Worm (Caenorhabditis elegans) whole organism, late embryonic: ENCODE measurements around the gene K12G11.6.

Experiments used
- C08G9.2 ChIP-seq: sonication (generic microtip); optimal IDR thresholded peaks from 2 replicates; lab custom pipeline; 2016; ENCODE audit warnings: mild to moderate bottlenecking, missing genetic modification characterization, moderate library complexity, missing compliant biosample characterization
- C38D4.7 ChIP-seq: fragments of 200-800 bp; sonication (Bioruptor generic); optimal IDR thresholded peaks from 2 replicates; lab custom pipeline; 2018; ENCODE audit warnings: mild to moderate bottlenecking, missing genetic modification characterization, moderate library complexity, missing compliant biosample characterization
- F13H6.1 ChIP-seq: sonication (generic microtip); optimal IDR thresholded peaks from 2 replicates; lab custom pipeline; 2016; ENCODE audit warnings: missing genetic modification characterization, missing compliant biosample characterization
- T23F11.4 ChIP-seq: fragments of 200-800 bp; sonication (Bioruptor generic); optimal IDR thresholded peaks from 2 replicates; lab custom pipeline; 2018; ENCODE audit warnings: mild to moderate bottlenecking, missing genetic modification characterization, missing compliant biosample characterization
- Y22D7AL.16 ChIP-seq: sonication (generic microtip); optimal IDR thresholded peaks from 2 replicates; lab custom pipeline; 2016; ENCODE audit warnings: missing genetic modification characterization, missing compliant biosample characterization
- ahr-1 ChIP-seq: sonication (generic microtip); optimal IDR thresholded peaks from 2 replicates; lab custom pipeline; 2016; ENCODE audit warnings: missing genetic modification characterization, missing compliant biosample characterization
- ama-1 ChIP-seq: fragments of 150-350 bp; optimal IDR thresholded peaks from 2 replicates; lab custom pipeline; 2014
- ceh-18 ChIP-seq: sonication (generic microtip); optimal IDR thresholded peaks from 2 replicates; lab custom pipeline; 2016; ENCODE audit warnings: missing genetic modification characterization, missing compliant biosample characterization
- ceh-2 ChIP-seq: sonication (generic microtip); optimal IDR thresholded peaks from 2 replicates; lab custom pipeline; 2016; ENCODE audit warnings: missing genotype, missing genetic modification characterization, missing compliant biosample characterization
- ceh-22 ChIP-seq: sonication (generic microtip); optimal IDR thresholded peaks from 2 replicates; lab custom pipeline; 2017; ENCODE audit warnings: missing biosample characterization, missing genetic modification characterization
- ceh-30 ChIP-seq: fragments of 150-350 bp; optimal IDR thresholded peaks from 2 replicates; lab custom pipeline; 2014; ENCODE audit warnings: missing biosample characterization, missing genetic modification characterization
- ceh-31 ChIP-seq: sonication (generic microtip); optimal IDR thresholded peaks from 2 replicates; lab custom pipeline; 2016; ENCODE audit warnings: missing genetic modification characterization, missing compliant biosample characterization
- ceh-6 ChIP-seq: fragments of 200-800 bp; sonication (Bioruptor generic); optimal IDR thresholded peaks from 2 replicates; lab custom pipeline; 2018; ENCODE audit warnings: mild to moderate bottlenecking, missing genetic modification characterization, missing compliant biosample characterization
- dve-1 ChIP-seq: sonication (generic microtip); optimal IDR thresholded peaks from 2 replicates; lab custom pipeline; 2017; ENCODE audit warnings: antibody characterized with exemption, mild to moderate bottlenecking, missing genetic modification characterization, missing compliant biosample characterization
- elt-2 ChIP-seq: sonication (generic microtip); optimal IDR thresholded peaks from 2 replicates; lab custom pipeline; 2016; ENCODE audit warnings: missing genetic modification reagents, missing genetic modification characterization, missing compliant biosample characterization
- eyg-1 ChIP-seq: sonication (generic microtip); optimal IDR thresholded peaks from 2 replicates; lab custom pipeline; 2016; ENCODE audit warnings: missing genotype, missing genetic modification characterization, missing compliant biosample characterization
- hlh-13 ChIP-seq: fragments of 200-800 bp; sonication (Bioruptor generic); optimal IDR thresholded peaks from 2 replicates; lab custom pipeline; 2018; ENCODE audit warnings: mild to moderate bottlenecking, missing genetic modification characterization, missing compliant biosample characterization
- hlh-8 ChIP-seq: sonication (generic microtip); optimal IDR thresholded peaks from 2 replicates; lab custom pipeline; 2016; ENCODE audit warnings: missing genotype, missing genetic modification characterization, missing compliant biosample characterization
- lim-6 ChIP-seq: sonication (generic microtip); optimal IDR thresholded peaks from 2 replicates; lab custom pipeline; 2016; ENCODE audit warnings: missing genetic modification characterization, missing compliant biosample characterization
- mec-3 ChIP-seq: sonication (generic microtip); optimal IDR thresholded peaks from 2 replicates; lab custom pipeline; 2016; ENCODE audit warnings: borderline replicate concordance, missing genetic modification characterization, missing compliant biosample characterization
- nhr-11 ChIP-seq: fragments of 150-350 bp; optimal IDR thresholded peaks from 2 replicates; lab custom pipeline; 2014; ENCODE audit warnings: missing biosample characterization, missing genetic modification characterization
- nhr-232 ChIP-seq: sonication (generic microtip); optimal IDR thresholded peaks from 2 replicates; lab custom pipeline; 2016; ENCODE audit warnings: missing genetic modification characterization, missing compliant biosample characterization
- npax-4 ChIP-seq: sonication (generic microtip); optimal IDR thresholded peaks from 2 replicates; lab custom pipeline; 2016; ENCODE audit warnings: missing genetic modification characterization, missing compliant biosample characterization
- pax-1 ChIP-seq: fragments of 150-350 bp; optimal IDR thresholded peaks from 2 replicates; lab custom pipeline; 2014; ENCODE audit warnings: missing biosample characterization, missing genetic modification characterization
- pha-2 ChIP-seq: sonication (generic microtip); optimal IDR thresholded peaks from 2 replicates; lab custom pipeline; 2017; ENCODE audit warnings: mild to moderate bottlenecking, missing genetic modification characterization, missing compliant biosample characterization
- pqm-1 ChIP-seq: sonication (generic microtip); optimal IDR thresholded peaks from 2 replicates; lab custom pipeline; 2016; ENCODE audit warnings: missing genetic modification characterization, missing compliant biosample characterization
- ref-2 ChIP-seq: sonication (generic microtip); optimal IDR thresholded peaks from 2 replicates; lab custom pipeline; 2016; ENCODE audit warnings: missing genetic modification characterization, missing compliant biosample characterization
- sdc-2 ChIP-seq: sonication (generic microtip); optimal IDR thresholded peaks from 2 replicates; lab custom pipeline; 2016; ENCODE audit warnings: missing genotype, missing genetic modification characterization, missing compliant biosample characterization
- sox-4 ChIP-seq: sonication (generic microtip); optimal IDR thresholded peaks from 2 replicates; lab custom pipeline; 2017; ENCODE audit warnings: mild to moderate bottlenecking, missing genetic modification characterization, inconsistent platforms, missing compliant biosample characterization
- ttx-3 ChIP-seq: sonication (generic microtip); optimal IDR thresholded peaks from 2 replicates; lab custom pipeline; 2016; ENCODE audit warnings: missing genetic modification reagents, missing genetic modification characterization, missing compliant biosample characterization
- unc-55 ChIP-seq: sonication (generic microtip); optimal IDR thresholded peaks from 2 replicates; lab custom pipeline; 2017; ENCODE audit warnings: missing biosample characterization, missing genetic modification reagents, missing genetic modification characterization
- zip-5 ChIP-seq: sonication (generic microtip); optimal IDR thresholded peaks from 2 replicates; lab custom pipeline; 2016; ENCODE audit warnings: missing genetic modification characterization, missing compliant biosample characterization
- ztf-16 ChIP-seq: sonication (generic microtip); optimal IDR thresholded peaks from 2 replicates; lab custom pipeline; 2017; ENCODE audit warnings: missing genetic modification characterization, missing compliant biosample characterization

Gene K12G11.6

ce11 chrV:11885939-11886338 is 8.2 kb upstream of the K12G11.6 start:
- peak; percentile 38 for TF ChIP-seq elt-2 (tag; lab: Kevin White, UChicago)
- no peak for TF ChIP-seq ttx-3 (tag; lab: Kevin White, UChicago)

ce11 chrV:11887988-11888499 is 6.1 kb upstream of the K12G11.6 start, which contains the start of gene adh-1:
Gene adh-1, plus strand, starts transcription at chrV:11888248.
- no peak for TF ChIP-seq nhr-11 (tag; lab: Kevin White, UChicago)
- TF ChIP-seq ceh-18: peak; percentile 74
- TF ChIP-seq, all 69 proteins: peak for 1

- TF ChIP-seq T23F11.4 (GFP tag; lab: Kevin White, UChicago) (no peak), ref-2 (tag; lab: Kevin White, UChicago) (no peak), pha-2 (tag; lab: Kevin White, UChicago) (no peak), nhr-232 (tag; lab: Kevin White, UChicago) (no peak)
- TF ChIP-seq, all 69 proteins: peak for 0
Observed at ce11 chrV:11888656-11889055, 5.5 kb upstream of the K12G11.6 start.

ce11 chrV:11889115-11889935 is 4.8 kb upstream of the K12G11.6 start:
- TF ChIP-seq sdc-2 (tag; lab: Kevin White, UChicago) (no peak), ceh-22 (tag; lab: Kevin White, UChicago) (no peak), eyg-1 (no peak), ceh-30 (no peak), Y22D7AL.16 (tag; lab: Kevin White, UChicago) (no peak), zip-5 (no peak), mec-3 (tag; lab: Kevin White, UChicago) (no peak), T23F11.4 (GFP tag; lab: Kevin White, UChicago) (no peak), C08G9.2 (tag; lab: Kevin White, UChicago) (no peak), lim-6 (tag; lab: Kevin White, UChicago) (no peak), pqm-1 (tag; lab: Kevin White, UChicago) (no peak), hlh-8 (no peak), ama-1 (lab: Kevin White, UChicago) (no peak), dve-1 (tag; lab: Kevin White, UChicago) (no peak), ttx-3 (tag; lab: Kevin White, UChicago) (no peak), C38D4.7 (GFP tag; lab: Kevin White, UChicago) (no peak), ceh-6 (no peak), ahr-1 (no peak)

ce11 chrV:11891143-11891862 is 2.8 kb upstream of the K12G11.6 start, which contains the start of the genes sodh-2 and srx-76:
Gene sodh-2, minus strand, starts transcription at chrV:11891243.
Gene srx-76, plus strand, starts transcription at chrV:11891812.
- TF ChIP-seq ztf-16 (no peak), ceh-2 (tag; lab: Kevin White, UChicago) (no peak), F13H6.1 (no peak), pqm-1 (tag; lab: Kevin White, UChicago) (no peak), unc-55 (GFP tag; lab: Kevin White, UChicago) (no peak), npax-4 (tag; lab: Kevin White, UChicago) (no peak), sox-4 (tag; lab: Kevin White, UChicago) (no peak), ceh-22 (tag; lab: Kevin White, UChicago) (no peak), pha-2 (tag; lab: Kevin White, UChicago) (no peak), hlh-13 (GFP tag; lab: Kevin White, UChicago) (no peak), pax-1 (tag; lab: Kevin White, UChicago) (no peak), ceh-31 (no peak), hlh-8 (no peak)
